Worm (Caenorhabditis elegans): ENCODE results near the gene T10G3.4.

The T10G3.4 gene

DNA sequence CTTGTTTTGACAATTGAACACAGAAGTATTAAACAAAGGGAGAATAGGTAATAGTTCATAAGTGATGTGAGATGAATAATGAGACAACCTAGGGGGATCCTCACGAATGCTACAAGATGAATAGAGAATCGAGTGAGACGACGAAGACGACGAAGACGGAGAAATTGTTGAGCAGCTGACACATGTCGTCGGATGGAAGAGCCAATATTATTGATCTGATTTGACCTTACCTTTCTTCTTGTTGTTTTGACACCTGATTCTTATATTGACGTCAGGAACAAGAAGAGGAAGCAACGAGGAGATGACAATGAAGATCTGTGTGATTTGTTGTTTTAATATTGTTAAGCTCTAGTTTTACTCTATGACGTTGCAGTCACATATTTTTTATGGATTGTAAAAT, 10.8 kb downstream of the T10G3.4 start, which contains the start of gene T10G3.1 (continued):
- TF ChIP-seq snu-23 (GFP tag; optimal IDR thresholded peaks at IDR 0.05) (peak; percentile 40), snpc-4 (tag; optimal IDR thresholded peaks at IDR 0.05) (no peak), ztf-4 (tag; optimal IDR thresholded peaks at IDR 0.05) (peak; percentile 17), tbx-2 (tag; optimal IDR thresholded peaks at IDR 0.05) (peak; percentile 8), efl-1 (optimal IDR thresholded peaks at IDR 0.05) (peak in 1 of 2 experiments; percentile 22), efl-1 (GFP tag; optimal IDR thresholded peaks at IDR 0.05 in 1 of 2) (peak in 1 of 2 experiments; percentile 56), nhr-71 (tag; optimal IDR thresholded peaks at IDR 0.05) (peak; percentile 85), egl-27 (tag; optimal IDR thresholded peaks at IDR 0.05) (no peak), grh-1 (GFP tag; IDR thresholded peaks at IDR 0.05) (no peak)

DNA sequence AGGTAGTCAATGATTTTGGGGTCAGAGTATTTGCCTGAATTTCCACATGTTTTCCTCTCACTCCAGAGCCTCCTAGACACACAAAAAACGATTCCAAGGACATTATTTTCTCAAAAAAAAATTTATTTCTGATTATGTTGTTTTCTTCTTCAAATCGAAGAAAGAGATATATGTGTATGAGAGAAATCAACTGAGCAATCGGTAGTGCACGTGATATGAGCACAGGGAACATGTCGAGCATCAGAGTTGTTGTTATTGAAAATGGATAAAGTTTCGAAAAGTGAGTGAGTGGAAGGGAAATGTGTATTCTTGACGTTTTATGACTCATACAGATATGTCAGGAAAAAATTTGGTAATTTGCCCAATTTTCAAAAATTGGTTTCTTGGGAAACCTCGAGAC, 12.2 kb downstream of the T10G3.4 start:
- TF ChIP-seq ceh-88 (GFP tag; IDR thresholded peaks at IDR 0.05), result no peak
- TF ChIP-seq lsy-2 (tag; optimal IDR thresholded peaks at IDR 0.05), result peak; percentile 35 to 47
- TF ChIP-seq nhr-76 (tag; optimal IDR thresholded peaks at IDR 0.05), result no peak
- peak; percentile 61 for TF ChIP-seq rnt-1 (tag; optimal IDR thresholded peaks at IDR 0.05)
- TF ChIP-seq lin-15B (tag; optimal IDR thresholded peaks at IDR 0.05), result no peak
- no peak for TF ChIP-seq ama-1 (optimal IDR thresholded peaks at IDR 0.05)
- peak; percentile 54 for TF ChIP-seq lin-14 (GFP tag; optimal IDR thresholded peaks at IDR 0.05)
- TF ChIP-seq efl-1 (optimal IDR thresholded peaks at IDR 0.05), result no peak
- TF ChIP-seq efl-1 (GFP tag; optimal IDR thresholded peaks at IDR 0.05 in 1 of 2), result peak in 1 of 2 experiments; percentile 39
- peak; percentile 21 for TF ChIP-seq unc-130 (tag; optimal IDR thresholded peaks at IDR 0.05)
- peak; percentile 29 for TF ChIP-seq snu-23 (GFP tag; optimal IDR thresholded peaks at IDR 0.05)
- TF ChIP-seq unc-86 (tag; optimal IDR thresholded peaks at IDR 0.05), result no peak
- peak; percentile 60 for TF ChIP-seq nhr-71 (tag; optimal IDR thresholded peaks at IDR 0.05)
- peak; percentile 43 for TF ChIP-seq nhr-19 (GFP tag; conservative IDR thresholded peaks at IDR 0.05)
- no peak for TF ChIP-seq snpc-4 (tag; optimal IDR thresholded peaks at IDR 0.05)

DNA sequence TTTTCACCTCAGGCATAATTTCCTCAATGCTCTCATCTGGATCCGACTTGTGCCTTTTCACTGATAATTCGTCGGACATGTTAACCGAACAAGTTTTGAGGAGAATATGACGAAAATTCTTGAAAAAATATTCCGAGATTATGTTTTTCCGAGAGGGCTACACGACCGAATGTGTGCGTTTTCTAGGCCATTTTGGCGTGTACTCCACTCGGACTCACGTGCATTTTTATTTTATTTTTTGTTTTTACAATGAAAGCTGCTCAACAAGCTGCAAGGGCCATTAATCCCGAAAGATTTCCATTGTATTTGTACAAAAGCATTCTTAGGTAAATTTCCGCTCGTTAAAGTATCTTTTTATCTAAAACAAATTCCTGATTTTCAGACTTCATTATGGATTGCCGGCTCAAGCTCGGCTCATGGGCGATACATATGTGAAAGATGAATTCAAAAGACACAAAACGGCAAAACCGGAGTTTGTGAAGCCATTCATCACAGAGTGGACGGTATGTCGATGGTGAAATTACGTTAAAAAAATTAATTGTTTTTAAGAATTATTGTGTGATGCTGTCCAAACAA, 16.0 kb downstream of the T10G3.4 start, which contains the start of the genes F25H9.6 and F25H9.7:
Gene F25H9.6, minus strand, starts transcription at position 172 of the 576 bp plus-strand sequence.
Gene F25H9.7, plus strand, starts transcription at position 187 of the 576 bp plus-strand sequence.
- TF ChIP-seq zip-4 (GFP tag; optimal IDR thresholded peaks at IDR 0.05) (peak; percentile 71), lin-35 (GFP tag; optimal IDR thresholded peaks at IDR 0.05) (peak; percentile 63 to 84), unc-30 (tag; optimal IDR thresholded peaks at IDR 0.05) (no peak), hpl-2 (GFP tag; optimal IDR thresholded peaks at IDR 0.05) (peak; percentile 27), ztf-11 (tag; optimal IDR thresholded peaks at IDR 0.05) (peak in 1 of 2 experiments; percentile 99), unc-62 (GFP tag; optimal IDR thresholded peaks at IDR 0.05) (no peak), lin-14 (GFP tag; optimal IDR thresholded peaks at IDR 0.05) (peak; percentile 87), hlh-17 (GFP tag; optimal IDR thresholded peaks at IDR 0.05; ENCODE audit: borderline replicate concordance) (peak; percentile 76), ceh-82 (tag; optimal IDR thresholded peaks at IDR 0.05) (peak; percentile 78 to 93 (median 80)), aha-1 (tag; optimal IDR thresholded peaks at IDR 0.05) (no peak), jun-1 (tag; optimal IDR thresholded peaks at IDR 0.05) (peak; percentile 69), nhr-20 (tag; optimal IDR thresholded peaks at IDR 0.05) (peak; percentile 94), elt-2 (tag; optimal IDR thresholded peaks at IDR 0.05) (peak; percentile 87), nhr-47 (tag; optimal IDR thresholded peaks at IDR 0.05) (peak; percentile 96), ceh-90 (tag; optimal IDR thresholded peaks at IDR 0.05) (peak; percentile 95), Y116A8C.19 (tag; optimal IDR thresholded peaks at IDR 0.05; ENCODE audit: borderline replicate concordance) (peak; percentile 98), pag-3 (tag; optimal IDR thresholded peaks at IDR 0.05; ENCODE audit: borderline replicate concordance, insufficient read depth) (no peak), nhr-85 (tag) (peak; percentile 97), xbp-1 (tag; optimal IDR thresholded peaks at IDR 0.05) (peak; percentile 91), hlh-4 (tag; optimal IDR thresholded peaks at IDR 0.05) (peak; percentile 87), ceh-63 (GFP tag; optimal IDR thresholded peaks at IDR 0.05) (peak; percentile 94), mep-1 (tag; optimal IDR thresholded peaks at IDR 0.05) (peak; percentile 89), tlp-1 (tag; optimal IDR thresholded peaks at IDR 0.05) (no peak), efl-3 (GFP tag; optimal IDR thresholded peaks at IDR 0.05) (peak; percentile 88), skn-1 (tag; optimal IDR thresholded peaks at IDR 0.05) (peak; percentile 51), egl-27 (tag; optimal IDR thresholded peaks at IDR 0.05) (no peak), vab-15 (tag; optimal IDR thresholded peaks at IDR 0.05) (peak; percentile 94), ets-5 (GFP tag; IDR thresholded peaks at IDR 0.05) (no peak), fkh-10 (GFP tag; optimal IDR thresholded peaks at IDR 0.05) (no peak), nhr-11 (tag; optimal IDR thresholded peaks at IDR 0.05) (peak; percentile 39), unc-86 (tag; optimal IDR thresholded peaks at IDR 0.05) (peak; percentile 88), zag-1 (tag; optimal IDR thresholded peaks at IDR 0.05) (no peak), fos-1 (tag; optimal IDR thresholded peaks at IDR 0.05) (peak; percentile 72)

Measured in whole organism, L1 larva.